Fruit fly (Drosophila melanogaster) whole organism, embryonic: ENCODE measurements around the gene CG14659.

ENCODE experiments used
- Ada2b ChIP-seq: fragments of 200-800 bp; sonication (Bioruptor generic); IDR thresholded peaks from 2 replicates; pipeline ENCODE4 v1.3.6; 2022; ENCODE audit warnings: missing biosample characterization, missing genetic modification characterization
- Antp ChIP-seq: fragments of 200-800 bp; sonication (Bioruptor generic); optimal IDR thresholded peaks from 3 replicates; lab custom pipeline; 2016; ENCODE audit warnings: missing biosample characterization, missing genetic modification characterization
- B-H2 ChIP-seq: fragments of 200-800 bp; sonication (Bioruptor generic); optimal IDR thresholded peaks from 2 replicates; lab custom pipeline; 2018; ENCODE audit warnings: missing biosample characterization, mild to moderate bottlenecking, missing genetic modification characterization
- CG10654 ChIP-seq: fragments of 200-800 bp; sonication (Bioruptor generic); optimal IDR thresholded peaks from 2 replicates; lab custom pipeline; 2016; ENCODE audit warnings: missing biosample characterization, missing genetic modification characterization
- CG11723 ChIP-seq: fragments of 200-800 bp; sonication (Bioruptor generic); optimal IDR thresholded peaks from 2 replicates; lab custom pipeline; 2017; ENCODE audit warnings: missing biosample characterization, mild to moderate bottlenecking, missing genetic modification characterization
- CG12219 ChIP-seq: fragments of 200-800 bp; sonication (Bioruptor generic); optimal IDR thresholded peaks from 3 replicates; lab custom pipeline; 2018; ENCODE audit warnings: missing biosample characterization, mild to moderate bottlenecking, missing genetic modification characterization
- CG12236 ChIP-seq: fragments of 200-800 bp; sonication (Bioruptor generic); optimal IDR thresholded peaks from 2 replicates; lab custom pipeline; 2016; ENCODE audit warnings: missing biosample characterization, missing genetic modification characterization
- CG15479 ChIP-seq: fragments of 200-800 bp; sonication (Bioruptor generic); optimal IDR thresholded peaks from 3 replicates; lab custom pipeline; 2019; ENCODE audit warnings: missing biosample characterization, mild to moderate bottlenecking, missing genetic modification characterization, moderate library complexity
- CG16779 ChIP-seq: fragments of 200-800 bp; sonication (Bioruptor generic); IDR thresholded peaks from 2 replicates; pipeline ENCODE4 v1.3.6; 2022; ENCODE audit warnings: missing biosample characterization, missing genetic modification characterization
- CG16813 ChIP-seq: fragments of 200-800 bp; sonication (Bioruptor generic); IDR thresholded peaks from 3 replicates; pipeline ENCODE4 v1.3.6; 2022; ENCODE audit warnings: missing biosample characterization, missing genetic modification characterization; ENCODE audit not compliant: partially characterized antibody
- CG17568 ChIP-seq: fragments of 200-800 bp; sonication (Bioruptor generic); optimal IDR thresholded peaks from 2 replicates; lab custom pipeline; 2018; ENCODE audit warnings: missing biosample characterization, mild to moderate bottlenecking, missing genetic modification characterization, moderate library complexity
- CG18599 ChIP-seq: fragments of 200-800 bp; sonication (Bioruptor generic); optimal IDR thresholded peaks from 3 replicates; lab custom pipeline; 2017; ENCODE audit warnings: missing biosample characterization, missing genetic modification characterization, mild to moderate bottlenecking, moderate library complexity, missing genetic modification reagents
- CG2889 ChIP-seq: fragments of 200-800 bp; sonication (Bioruptor generic); IDR thresholded peaks from 3 replicates; pipeline ENCODE4 v1.3.6; 2022; ENCODE audit warnings: missing biosample characterization, missing genetic modification characterization
- CG30020 ChIP-seq: fragments of 200-800 bp; optimal IDR thresholded peaks from 2 replicates; lab custom pipeline; 2019; ENCODE audit warnings: missing biosample characterization, mild to moderate bottlenecking, missing genetic modification characterization, moderate library complexity
- CG31388 ChIP-seq: fragments of 200-800 bp; sonication (Bioruptor generic); optimal IDR thresholded peaks from 2 replicates; lab custom pipeline; 2016; ENCODE audit warnings: missing biosample characterization, missing genetic modification characterization
- CG33213 ChIP-seq: fragments of 200-800 bp; sonication (Bioruptor generic); optimal IDR thresholded peaks from 3 replicates; lab custom pipeline; 2016; ENCODE audit warnings: missing biosample characterization, missing genetic modification characterization
- CG33557 ChIP-seq: fragments of 200-800 bp; sonication (Bioruptor generic); optimal IDR thresholded peaks from 2 replicates; lab custom pipeline; 2019; ENCODE audit warnings: missing biosample characterization, mild to moderate bottlenecking, missing genetic modification characterization, moderate library complexity
- CG34376 ChIP-seq: fragments of 200-800 bp; sonication (Bioruptor generic); optimal IDR thresholded peaks from 2 replicates; lab custom pipeline; 2018; ENCODE audit warnings: missing biosample characterization, mild to moderate bottlenecking, missing genetic modification characterization
- CG5953 ChIP-seq: fragments of 200-800 bp; sonication (Bioruptor generic); IDR thresholded peaks from 2 replicates; pipeline ENCODE4 v1.3.6; 2022; ENCODE audit warnings: missing biosample characterization, missing genetic modification characterization
- CG8359 ChIP-seq: fragments of 200-800 bp; sonication (Bioruptor generic); optimal IDR thresholded peaks from 2 replicates; lab custom pipeline; 2017; ENCODE audit warnings: missing biosample characterization, mild to moderate bottlenecking, missing genetic modification characterization, borderline replicate concordance
- CG9727 ChIP-seq: fragments of 200-800 bp; sonication (Bioruptor generic); optimal IDR thresholded peaks from 3 replicates; lab custom pipeline; 2017; ENCODE audit warnings: missing biosample characterization, mild to moderate bottlenecking, missing genetic modification characterization
- CG9932 ChIP-seq: fragments of 200-800 bp; sonication (Bioruptor generic); IDR thresholded peaks from 2 replicates; pipeline ENCODE4 v1.3.6; 2022; ENCODE audit warnings: missing biosample characterization, missing genetic modification characterization
- CrebB ChIP-seq: fragments of 200-800 bp; sonication (Bioruptor generic); optimal IDR thresholded peaks from 3 replicates; lab custom pipeline; 2018; ENCODE audit warnings: missing biosample characterization, mild to moderate bottlenecking, missing genetic modification characterization
- D ChIP-seq, 2 experiments: fragments of 200-800 bp in 1 of 2; fragments of >200 bp in 1 of 2; sonication (Bioruptor generic) in 1 of 2; optimal IDR thresholded peaks; 2 replicates in 1 of 2; 3 replicates in 1 of 2; lab custom pipeline; 2017; ENCODE audit warnings: mild to moderate bottlenecking in 1 of 2, missing biosample characterization in 1 of 2, missing genetic modification characterization in 1 of 2, missing genetic modification reagents in 1 of 2
- Deaf1 ChIP-seq: fragments of 200-800 bp; optimal IDR thresholded peaks from 3 replicates; lab custom pipeline; 2019; ENCODE audit warnings: missing biosample characterization, mild to moderate bottlenecking, missing genetic modification characterization, moderate library complexity
- Hmr ChIP-seq: fragments of 200-800 bp; sonication (Bioruptor generic); optimal IDR thresholded peaks from 3 replicates; lab custom pipeline; 2017; ENCODE audit warnings: mild to moderate bottlenecking, missing biosample characterization, missing genetic modification reagents, missing genetic modification characterization
- Hr51 ChIP-seq, 2 experiments: fragments of 200-800 bp; sonication (Bioruptor generic); optimal IDR thresholded peaks; 2 replicates in 1 of 2; 3 replicates in 1 of 2; lab custom pipeline; 2016 to 2018; ENCODE audit warnings: missing biosample characterization in 2 of 2, missing genetic modification characterization in 2 of 2, mild to moderate bottlenecking in 1 of 2, moderate library complexity in 1 of 2
- MTF-1 ChIP-seq: fragments of 200-800 bp; sonication (Bioruptor generic); optimal IDR thresholded peaks from 2 replicates; lab custom pipeline; 2018; ENCODE audit warnings: missing biosample characterization, mild to moderate bottlenecking, missing genetic modification characterization, borderline replicate concordance
- Myb ChIP-seq: fragments of 200-800 bp; sonication (Bioruptor generic); optimal IDR thresholded peaks from 2 replicates; lab custom pipeline; 2016; ENCODE audit warnings: missing biosample characterization, missing genetic modification characterization
- Oaz ChIP-seq: fragments of 200-800 bp; sonication (Bioruptor generic); IDR thresholded peaks from 2 replicates; pipeline ENCODE4 v1.3.6; 2022; ENCODE audit warnings: missing biosample characterization, missing genetic modification characterization
- Optix ChIP-seq: fragments of 200-800 bp; sonication (Bioruptor generic); IDR thresholded peaks from 3 replicates; pipeline ENCODE4 v1.3.6; 2022; ENCODE audit warnings: missing biosample characterization, missing genetic modification characterization
- Sox102F ChIP-seq: fragments of 200-800 bp; sonication (Bioruptor generic); optimal IDR thresholded peaks from 2 replicates; lab custom pipeline; 2018; ENCODE audit warnings: missing biosample characterization, mild to moderate bottlenecking, missing genetic modification characterization, moderate library complexity
- cad ChIP-seq: fragments of >200 bp; optimal IDR thresholded peaks from 2 replicates; lab custom pipeline; 2017; ENCODE audit warnings: missing biosample characterization, missing genetic modification characterization
- ci ChIP-seq: fragments of 200-800 bp; sonication (Bioruptor generic); IDR thresholded peaks from 3 replicates; pipeline ENCODE4 v1.3.6; 2022; ENCODE audit warnings: missing biosample characterization, missing genetic modification characterization
- emc ChIP-seq: fragments of 200-800 bp; sonication (Bioruptor generic); optimal IDR thresholded peaks from 2 replicates; lab custom pipeline; 2016; ENCODE audit warnings: missing biosample characterization, missing genetic modification characterization
- gro ChIP-seq: fragments of 200-800 bp; sonication (Bioruptor generic); optimal IDR thresholded peaks from 2 replicates; lab custom pipeline; 2016; ENCODE audit warnings: missing biosample characterization, missing genetic modification characterization
- lab ChIP-seq: fragments of 200-800 bp; sonication (Bioruptor generic); optimal IDR thresholded peaks from 3 replicates; lab custom pipeline; 2017; ENCODE audit warnings: missing biosample characterization, missing genetic modification characterization, mild to moderate bottlenecking, moderate library complexity, missing genetic modification reagents
- lbe ChIP-seq: fragments of 200-800 bp; sonication (Bioruptor generic); optimal IDR thresholded peaks from 2 replicates; lab custom pipeline; 2016; ENCODE audit warnings: missing biosample characterization, mild to moderate bottlenecking, missing genetic modification characterization
- lov ChIP-seq, 2 experiments: fragments of 200-800 bp in 1 of 2; fragments of >200 bp in 1 of 2; sonication (Bioruptor generic) in 1 of 2; IDR thresholded peaks in 1 of 2; optimal IDR thresholded peaks in 1 of 2; 2 replicates in 1 of 2; 3 replicates in 1 of 2; pipeline versions ENCODE4 v1.3.6 to Lab custom; 2017 to 2022; ENCODE audit warnings: missing biosample characterization in 1 of 2, missing genetic modification characterization in 1 of 2
- mld ChIP-seq: fragments of 200-800 bp; sonication (Bioruptor generic); IDR thresholded peaks from 3 replicates; pipeline ENCODE4 v1.3.6; 2022; ENCODE audit warnings: missing biosample characterization, missing genetic modification characterization; ENCODE audit not compliant: partially characterized antibody
- oc ChIP-seq: fragments of 200-800 bp; sonication (Bioruptor generic); optimal IDR thresholded peaks from 2 replicates; lab custom pipeline; 2018; ENCODE audit warnings: missing biosample characterization, mild to moderate bottlenecking, missing genetic modification characterization, moderate library complexity
- odd ChIP-seq: fragments of 200-800 bp; sonication (Bioruptor generic); optimal IDR thresholded peaks from 2 replicates; lab custom pipeline; 2017; ENCODE audit warnings: missing biosample characterization, mild to moderate bottlenecking, missing genetic modification characterization
- prd ChIP-seq, 3 experiments: fragments of >200 bp in 2 of 3; fragments of 200-800 bp in 1 of 3; sonication (Bioruptor generic) in 1 of 3; optimal IDR thresholded peaks in 2 of 3; IDR thresholded peaks in 1 of 3; 2 replicates in 2 of 3; 3 replicates in 1 of 3; pipeline versions ENCODE4 v1.3.6 to Lab custom; 2017 to 2022; ENCODE audit warnings: missing biosample characterization in 1 of 3, missing genetic modification characterization in 1 of 3
- pzg ChIP-seq: fragments of 200-800 bp; sonication (Bioruptor generic); optimal IDR thresholded peaks from 3 replicates; lab custom pipeline; 2018; ENCODE audit warnings: missing biosample characterization, mild to moderate bottlenecking, missing genetic modification characterization, moderate library complexity
- scrt ChIP-seq: fragments of 200-800 bp; sonication (Bioruptor generic); optimal IDR thresholded peaks from 2 replicates; lab custom pipeline; 2018; ENCODE audit warnings: missing biosample characterization, mild to moderate bottlenecking, missing genetic modification characterization, moderate library complexity
- sisA ChIP-seq: fragments of 200-800 bp; sonication (Bioruptor generic); IDR thresholded peaks from 2 replicates; pipeline ENCODE4 v1.3.6; 2022; ENCODE audit warnings: missing biosample characterization, missing genetic modification characterization
- sr ChIP-seq: fragments of 200-800 bp; sonication (Bioruptor generic); IDR thresholded peaks from 3 replicates; pipeline ENCODE4 v1.3.6; 2022; ENCODE audit warnings: missing biosample characterization, missing genetic modification characterization
- vnd ChIP-seq: fragments of 200-800 bp; sonication (Bioruptor generic); IDR thresholded peaks from 3 replicates; pipeline ENCODE4 v1.3.6; 2022; ENCODE audit warnings: missing biosample characterization, missing genetic modification characterization; ENCODE audit not compliant: partially characterized antibody

CG14659 gene

dm6 chr3R:4806318-4806757, 24.8 kb downstream of the CG14659 start (continued):
- TF ChIP-seq ci (peak; percentile 86), CG12236 (peak; percentile 39), CG9932 (GFP tag; lab: Robert Waterston, UW) (no peak), CG11723 (GFP tag; lab: Kevin White, UChicago) (peak; percentile 50), lab (GFP tag; lab: Kevin White, UChicago) (peak; percentile 88), Ada2b (GFP tag; lab: Robert Waterston, UW) (peak; percentile 6; the same call in 1 of the 2 replicates), CG15479 (no peak), lov (optimal IDR thresholded peaks at IDR 0.05; lab: Kevin White, UChicago) (no peak), lov (GFP tag; IDR thresholded peaks at IDR 0.05; lab: Robert Waterston, UW) (peak; percentile 68; the same call in 1 of the 3 replicates), MTF-1 (GFP tag; lab: Kevin White, UChicago) (peak; percentile 89), sr (GFP tag; lab: Robert Waterston, UW) (peak; percentile 38; the same call in 1 of the 3 replicates), CG33213 (GFP tag; lab: Kevin White, UChicago) (peak; percentile 69), D (optimal IDR thresholded peaks at IDR 0.05; lab: Kevin White, UChicago) (no peak), D (GFP tag; optimal IDR thresholded peaks at IDR 0.05; lab: Kevin White, UChicago) (peak; percentile 65), CrebB (tag; lab: Kevin White, UChicago) (peak; percentile 77), odd (peak; percentile 83), emc (GFP tag; lab: Kevin White, UChicago) (peak; percentile 10), mld (GFP tag; lab: Robert Waterston, UW) (no peak), Oaz (GFP tag; lab: Robert Waterston, UW) (no peak), cad (no peak), Myb (GFP tag; lab: Kevin White, UChicago) (peak; percentile 22), CG8359 (GFP tag; lab: Kevin White, UChicago) (peak; percentile 49), CG34376 (GFP tag; lab: Kevin White, UChicago) (peak; percentile 85), Antp (GFP tag; lab: Kevin White, UChicago) (peak; percentile 7), pzg (GFP tag; lab: Kevin White, UChicago) (no peak), CG12219 (GFP tag; lab: Kevin White, UChicago) (peak; percentile 55), CG31388 (no peak), CG5953 (no peak), CG30020 (tag; lab: Kevin White, UChicago) (no peak), gro (peak; percentile 65), Deaf1 (peak; percentile 81), CG9727 (GFP tag; lab: Kevin White, UChicago) (peak; percentile 69), Hmr (GFP tag; lab: Kevin White, UChicago) (peak; percentile 79), B-H2 (GFP tag; lab: Kevin White, UChicago) (peak; percentile 45), Sox102F (GFP tag; lab: Kevin White, UChicago) (peak; percentile 48), sisA (GFP tag; lab: Robert Waterston, UW) (no peak), lbe (GFP tag; lab: Kevin White, UChicago) (peak; percentile 38), Hr51 (GFP tag; optimal IDR thresholded peaks at IDR 0.05; lab: Kevin White, UChicago) (peak; percentile 11 to 73), prd (optimal IDR thresholded peaks at IDR 0.05; lab: Kevin White, UChicago) (no peak), prd (GFP tag; IDR thresholded peaks at IDR 0.05; lab: Robert Waterston, UW) (no peak), CG2889 (GFP tag; lab: Robert Waterston, UW) (no peak), CG18599 (GFP tag; lab: Kevin White, UChicago) (peak; percentile 70), CG33557 (GFP tag; lab: Kevin White, UChicago) (peak; percentile 68), oc (tag; lab: Kevin White, UChicago) (peak; percentile 41), CG17568 (peak; percentile 90), Optix (no peak), CG16813 (GFP tag; lab: Robert Waterston, UW) (no peak), vnd (GFP tag; lab: Robert Waterston, UW) (no peak), scrt (GFP tag; lab: Kevin White, UChicago) (peak; percentile 59), CG16779 (GFP tag; lab: Robert Waterston, UW) (no peak), CG10654 (GFP tag; lab: Kevin White, UChicago) (peak; percentile 56)
